Worm (Caenorhabditis elegans): ENCODE measurements around the gene Y54G2A.52.

Gene Y54G2A.52

ce11 chrIV:2802193-2802592, 3.7 kb upstream of the Y54G2A.52 start:
- TF ChIP-seq hlh-8 (tag; optimal IDR thresholded peaks at IDR 0.05) (no peak), hlh-13 (GFP tag; optimal IDR thresholded peaks at IDR 0.05) (no peak), fkh-6 (tag; optimal IDR thresholded peaks at IDR 0.05) (no peak), fkh-10 (GFP tag; optimal IDR thresholded peaks at IDR 0.05) (no peak), hlh-6 (tag; optimal IDR thresholded peaks at IDR 0.05) (no peak), ttx-3 (tag; optimal IDR thresholded peaks at IDR 0.05) (no peak), rnt-1 (tag; optimal IDR thresholded peaks at IDR 0.05) (no peak), tbx-2 (tag; optimal IDR thresholded peaks at IDR 0.05) (peak; percentile 7), sdc-2 (tag; optimal IDR thresholded peaks at IDR 0.05) (no peak), sox-4 (tag; optimal IDR thresholded peaks at IDR 0.05) (no peak), ceh-45 (GFP tag; IDR thresholded peaks at IDR 0.05) (no peak), K02D7.2 (tag; optimal IDR thresholded peaks at IDR 0.05) (no peak), hlh-30 (tag; optimal IDR thresholded peaks at IDR 0.05; ENCODE audit: insufficient read depth) (no peak), fax-1 (tag; optimal IDR thresholded peaks at IDR 0.05) (no peak), C38D4.7 (GFP tag; optimal IDR thresholded peaks at IDR 0.05) (peak; percentile 32), nhr-232 (tag; optimal IDR thresholded peaks at IDR 0.05) (peak; percentile 29), pqm-1 (tag; optimal IDR thresholded peaks at IDR 0.05) (no peak), pat-9 (tag; optimal IDR thresholded peaks at IDR 0.05) (no peak), ceh-9 (tag; optimal IDR thresholded peaks at IDR 0.05) (no peak), dve-1 (tag; optimal IDR thresholded peaks at IDR 0.05) (no peak), ceh-34 (tag; optimal IDR thresholded peaks at IDR 0.05) (no peak), ceh-48 (tag; optimal IDR thresholded peaks at IDR 0.05) (no peak), pros-1 (tag; optimal IDR thresholded peaks at IDR 0.05) (no peak), ahr-1 (tag; optimal IDR thresholded peaks at IDR 0.05) (no peak), pha-4 (tag; optimal IDR thresholded peaks at IDR 0.05) (no peak), pax-1 (tag; optimal IDR thresholded peaks at IDR 0.05) (no peak), zip-5 (tag; optimal IDR thresholded peaks at IDR 0.05) (no peak), gmeb-2 (tag; optimal IDR thresholded peaks at IDR 0.05) (peak; percentile 14), dmd-4 (tag; optimal IDR thresholded peaks at IDR 0.05; ENCODE audit: borderline replicate concordance) (no peak), ceh-31 (tag; optimal IDR thresholded peaks at IDR 0.05) (no peak), Y22D7AL.16 (tag; optimal IDR thresholded peaks at IDR 0.05) (no peak), nfya-1 (tag; optimal IDR thresholded peaks at IDR 0.05) (no peak), eyg-1 (tag; optimal IDR thresholded peaks at IDR 0.05) (no peak), K09A11.1 (tag; optimal IDR thresholded peaks at IDR 0.05; ENCODE audit: insufficient read depth) (no peak), ceh-24 (tag; optimal IDR thresholded peaks at IDR 0.05) (no peak), tbx-7 (tag; optimal IDR thresholded peaks at IDR 0.05) (no peak), che-1 (tag; optimal IDR thresholded peaks at IDR 0.05) (peak; percentile 4), pha-2 (tag; optimal IDR thresholded peaks at IDR 0.05) (no peak), sox-2 (GFP tag; IDR thresholded peaks at IDR 0.05) (no peak), ceh-6 (GFP tag; optimal IDR thresholded peaks at IDR 0.05) (peak; percentile 38), ama-1 (optimal IDR thresholded peaks at IDR 0.05) (no peak), ref-2 (tag; optimal IDR thresholded peaks at IDR 0.05) (no peak), syd-9 (tag; optimal IDR thresholded peaks at IDR 0.05) (no peak), F13H6.1 (tag; optimal IDR thresholded peaks at IDR 0.05) (no peak), pag-3 (tag; optimal IDR thresholded peaks at IDR 0.05; ENCODE audit: borderline replicate concordance) (no peak), unc-86 (tag; optimal IDR thresholded peaks at IDR 0.05) (no peak), ceh-14 (tag; optimal IDR thresholded peaks at IDR 0.05) (no peak), C08G9.2 (tag; optimal IDR thresholded peaks at IDR 0.05) (peak; percentile 46), hlh-15 (tag; optimal IDR thresholded peaks at IDR 0.05) (no peak), ceh-18 (tag; optimal IDR thresholded peaks at IDR 0.05) (no peak), elt-2 (tag; optimal IDR thresholded peaks at IDR 0.05) (no peak), odd-2 (tag; optimal IDR thresholded peaks at IDR 0.05) (no peak), ceh-30 (tag; optimal IDR thresholded peaks at IDR 0.05) (no peak), ceh-19 (GFP tag; optimal IDR thresholded peaks at IDR 0.05) (no peak)

Data from whole organism, late embryonic.